Fruit fly (Drosophila melanogaster): ENCODE data around the gene Gk1.

DNA sequence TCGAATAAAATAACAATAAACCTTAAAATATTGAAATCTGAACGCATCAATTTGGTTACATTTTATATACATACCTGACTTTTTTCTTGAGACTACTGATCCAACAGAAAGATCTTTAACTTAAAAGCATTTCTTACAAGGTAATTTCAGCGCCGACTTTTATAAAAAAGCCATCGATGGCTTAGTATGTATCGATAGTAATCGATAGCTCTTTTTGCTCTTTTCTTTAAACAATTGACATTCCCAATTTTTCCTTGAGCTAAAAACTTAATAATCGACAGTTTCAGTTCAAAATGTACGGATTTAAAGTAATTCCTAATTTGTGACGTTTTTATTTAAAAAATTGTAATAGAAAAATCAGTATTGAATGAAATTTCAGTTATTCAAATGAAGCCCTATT, 31.1 kb downstream of the Gk1 start:
- TF ChIP-seq pan (optimal IDR thresholded peaks at IDR 0.05) (no peak), CG8478 (optimal IDR thresholded peaks at IDR 0.05) (no peak)
